Fruit fly (Drosophila melanogaster) whole organism, embryonic: ENCODE data around the gene tobi.

ENCODE experiments used
- CG13296 ChIP-seq: fragments of 200-800 bp; sonication (Bioruptor generic); optimal IDR thresholded peaks from 3 replicates; lab custom pipeline; 2018; ENCODE audit warnings: missing biosample characterization, mild to moderate bottlenecking, missing genetic modification characterization
- CG14860 ChIP-seq: fragments of 200-800 bp; sonication (Bioruptor generic); IDR thresholded peaks from 3 replicates; pipeline ENCODE4 v1.3.6; 2022; ENCODE audit warnings: missing biosample characterization, missing genetic modification characterization; ENCODE audit not compliant: partially characterized antibody
- CG33557 ChIP-seq: fragments of 200-800 bp; sonication (Bioruptor generic); optimal IDR thresholded peaks from 2 replicates; lab custom pipeline; 2019; ENCODE audit warnings: missing biosample characterization, mild to moderate bottlenecking, missing genetic modification characterization, moderate library complexity
- CG43689 ChIP-seq: fragments of 200-800 bp; sonication (Bioruptor generic); IDR thresholded peaks from 2 replicates; pipeline ENCODE4 v1.3.6; 2022; ENCODE audit warnings: missing biosample characterization, missing genetic modification characterization
- otp ChIP-seq: fragments of 200-800 bp; sonication (Bioruptor generic); IDR thresholded peaks from 3 replicates; pipeline ENCODE4, ENCODE4 v1.3.6; 2022; ENCODE audit warnings: missing biosample characterization, missing genetic modification characterization
- pan ChIP-seq, 4 experiments: fragments of >200 bp in 3 of 4; fragments of 200-800 bp in 1 of 4; sonication (Bioruptor generic) in 1 of 4; optimal IDR thresholded peaks in 3 of 4; IDR thresholded peaks in 1 of 4; 2 replicates each; pipeline versions ENCODE4 v1.3.6 to Lab custom; 2017 to 2022; ENCODE audit warnings: missing biosample characterization in 2 of 4, missing genetic modification characterization in 2 of 4, mixed read lengths in 1 of 4
- pros ChIP-seq: fragments of 200-800 bp; sonication (Bioruptor generic); optimal IDR thresholded peaks from 3 replicates; lab custom pipeline; 2019; ENCODE audit warnings: missing biosample characterization, mild to moderate bottlenecking, missing genetic modification characterization, moderate library complexity
- slbo ChIP-seq: fragments of 200-800 bp; sonication (Bioruptor generic); IDR thresholded peaks from 2 replicates; pipeline ENCODE4 v1.3.6; 2022; ENCODE audit warnings: missing biosample characterization, missing genetic modification characterization
- sna ChIP-seq: fragments of 200-800 bp; sonication (Bioruptor generic); IDR thresholded peaks from 2 replicates; pipeline ENCODE4 v1.3.6; 2022; ENCODE audit warnings: missing biosample characterization, missing genetic modification characterization; ENCODE audit not compliant: partially characterized antibody
- tna ChIP-seq: fragments of 200-800 bp; sonication (Bioruptor generic); IDR thresholded peaks from 2 replicates; pipeline ENCODE4 v1.3.6; 2022; ENCODE audit warnings: missing biosample characterization, missing genetic modification characterization; ENCODE audit not compliant: partially characterized antibody
- trem ChIP-seq: fragments of 200-800 bp; optimal IDR thresholded peaks from 3 replicates; lab custom pipeline; 2019; ENCODE audit warnings: missing biosample characterization, mild to moderate bottlenecking, missing genetic modification characterization, moderate library complexity

- no peak for TF ChIP-seq CG43689 (GFP tag; lab: Robert Waterston, UW)
- no peak for TF ChIP-seq CG14860 (GFP tag; lab: Robert Waterston, UW)
- no peak for TF ChIP-seq trem (tag; lab: Kevin White, UChicago)
- no peak for TF ChIP-seq pan (optimal IDR thresholded peaks at IDR 0.05; lab: Kevin White, UChicago)
- TF ChIP-seq pan (GFP tag; optimal IDR thresholded peaks at IDR 0.05 in 1 of 2, IDR thresholded peaks at IDR 0.05 in 1 of 2), result no peak
- no peak for TF ChIP-seq CG33557 (GFP tag; lab: Kevin White, UChicago)
- no peak for TF ChIP-seq sna (GFP tag; lab: Robert Waterston, UW)
- no peak for TF ChIP-seq pros (GFP tag; lab: Kevin White, UChicago)
- TF ChIP-seq CG13296 (GFP tag; lab: Kevin White, UChicago), result no peak
- TF ChIP-seq tna (GFP tag; lab: Robert Waterston, UW), result no peak
- no peak for TF ChIP-seq slbo (GFP tag; lab: Robert Waterston, UW)
- TF ChIP-seq otp, result no peak
These were observed 25.8 kb downstream of the tobi start for dm6 chr3R:25320898-25321297.
